Worm (Caenorhabditis elegans) whole organism, L4 larva: ENCODE results near the gene abcf-3.

Experiments
- D1046.2 ChIP-seq: fragments of 200-800 bp; sonication (Bioruptor generic); IDR thresholded peaks from 2 replicates; pipeline ENCODE4 v1.3.6; 2022; ENCODE audit warnings: missing genetic modification characterization, missing compliant biosample characterization
- F49E8.2 ChIP-seq: sonication (generic microtip); optimal IDR thresholded peaks from 2 replicates; lab custom pipeline; 2016; ENCODE audit warnings: missing compliant biosample characterization, mild to moderate bottlenecking, missing genetic modification characterization, borderline replicate concordance
- cey-2 ChIP-seq: sonication (generic microtip); optimal IDR thresholded peaks from 3 replicates; lab custom pipeline; 2017; ENCODE audit warnings: missing genetic modification characterization, mild to moderate bottlenecking, missing compliant biosample characterization, antibody characterized with exemption, borderline replicate concordance; ENCODE audit not compliant: insufficient read depth
- lim-7 ChIP-seq: fragments of 200-800 bp; sonication (Bioruptor generic); IDR thresholded peaks from 2 replicates; pipeline ENCODE4 v1.3.6; 2022; ENCODE audit warnings: missing genetic modification characterization, missing compliant biosample characterization
- nhr-102 ChIP-seq: sonication (generic microtip); optimal IDR thresholded peaks from 2 replicates; lab custom pipeline; 2016; ENCODE audit warnings: mild to moderate bottlenecking, missing genetic modification characterization, moderate library complexity, missing compliant biosample characterization
- pha-4 ChIP-seq, 2 experiments: fragments of 150-350 bp in 1 of 2; fragments of 200-800 bp in 1 of 2; sonication (Bioruptor generic) in 1 of 2; IDR thresholded peaks in 1 of 2; optimal IDR thresholded peaks in 1 of 2; 2 replicates each; pipeline versions ENCODE4 v1.3.6 to Lab custom; 2014 to 2022; ENCODE audit warnings: missing genetic modification characterization in 2 of 2, missing genetic modification reagents in 2 of 2, missing biosample characterization in 1 of 2, missing compliant biosample characterization in 1 of 2

DNA sequence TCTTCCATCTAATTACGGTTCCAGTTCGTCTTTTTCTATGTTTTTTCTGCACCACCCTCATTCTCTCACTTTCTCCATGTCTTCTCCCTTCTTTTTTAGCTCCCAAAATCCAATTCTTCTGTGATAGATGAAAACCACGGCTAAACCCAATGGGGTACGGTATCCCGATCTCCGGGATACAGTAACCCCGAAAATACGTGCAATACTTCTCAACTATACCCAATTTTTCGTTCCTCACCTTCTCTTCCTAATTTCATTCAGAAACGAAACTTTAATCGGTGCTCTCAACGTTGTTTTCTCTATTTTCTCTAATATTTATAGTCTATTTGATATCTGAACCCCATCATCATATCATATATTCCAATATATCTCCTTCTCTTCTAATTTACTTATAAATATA is 49.6 kb upstream of the abcf-3 start:
- TF ChIP-seq D1046.2 (GFP tag; lab: Robert Waterston, UW) (0 out of 2 replicates have a peak, but pooled peaks have one; percentile 57), lim-7 (GFP tag; lab: Robert Waterston, UW) (peak; percentile 52; the same call in 1 of the 2 replicates), cey-2 (tag; lab: Kevin White, UChicago) (no peak), F49E8.2 (tag; lab: Kevin White, UChicago) (no peak), nhr-102 (no peak), pha-4 (GFP tag; IDR thresholded peaks at IDR 0.05; lab: Robert Waterston, UW) (no peak), pha-4 (tag; optimal IDR thresholded peaks at IDR 0.05; lab: Kevin White, UChicago) (no peak)
